Fruit fly (Drosophila melanogaster): ENCODE data around the gene Sgsh.
A peak's percentile ranks its signal among the peaks of the same experiment; 100 is the strongest.

The Sgsh gene

DNA sequence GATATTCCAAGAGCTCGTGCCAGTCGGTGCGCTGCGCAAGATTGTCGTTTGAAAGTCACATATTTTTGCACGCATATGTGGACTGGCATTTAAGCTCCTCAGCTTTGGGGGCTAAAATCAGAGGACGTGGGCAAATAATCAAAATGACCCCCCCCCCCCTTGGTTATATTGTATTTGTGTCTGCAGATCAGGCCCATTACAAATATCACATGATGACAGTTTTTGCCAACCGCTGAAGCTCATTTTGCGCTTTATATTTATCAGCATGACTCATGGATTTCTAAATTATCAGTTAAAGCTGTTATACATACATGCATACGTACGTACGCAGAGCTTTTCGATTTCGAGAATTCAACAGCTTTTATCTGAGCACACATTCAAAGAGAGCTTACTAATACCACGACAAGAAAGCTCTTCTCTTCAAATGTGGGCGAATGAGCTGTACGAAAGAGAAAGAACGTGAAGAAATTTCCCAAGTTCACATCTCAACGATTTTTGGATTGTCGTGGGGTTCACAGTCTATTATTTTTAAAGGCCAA lies 4.1 kb upstream of the Sgsh start:
- TF ChIP-seq Jra (GFP tag; optimal IDR thresholded peaks at IDR 0.05) (peak; percentile 73), CG9705 (GFP tag; optimal IDR thresholded peaks at IDR 0.05) (no peak), dmrt93B (GFP tag; optimal IDR thresholded peaks at IDR 0.05) (no peak), N (GFP tag; optimal IDR thresholded peaks at IDR 0.05) (peak; percentile 24), lola (GFP tag; optimal IDR thresholded peaks at IDR 0.05) (no peak), CrebA (GFP tag; optimal IDR thresholded peaks at IDR 0.05; ENCODE audit: borderline replicate concordance) (peak; percentile 93), jim (GFP tag; optimal IDR thresholded peaks at IDR 0.05) (no peak), ey (GFP tag; optimal IDR thresholded peaks at IDR 0.05) (no peak), foxo (GFP tag; optimal IDR thresholded peaks at IDR 0.05) (peak; percentile 4 to 35), h (GFP tag; optimal IDR thresholded peaks at IDR 0.05) (peak; percentile 84), HLH106 (tag; optimal IDR thresholded peaks at IDR 0.05) (peak; percentile 40), Abd-B (GFP tag; optimal IDR thresholded peaks at IDR 0.05) (no peak), Rel (GFP tag; optimal IDR thresholded peaks at IDR 0.05) (peak; percentile 33), Rel (tag; optimal IDR thresholded peaks at IDR 0.05) (peak; percentile 94), fru (GFP tag; optimal IDR thresholded peaks at IDR 0.05) (peak; percentile 50), dsf (GFP tag; optimal IDR thresholded peaks at IDR 0.05; ENCODE audit: borderline replicate concordance) (no peak), Hr78 (GFP tag; optimal IDR thresholded peaks at IDR 0.05) (no peak), woc (GFP tag; optimal IDR thresholded peaks at IDR 0.05) (no peak), brk (GFP tag; optimal IDR thresholded peaks at IDR 0.05) (peak; percentile 85), OdsH (GFP tag; optimal IDR thresholded peaks at IDR 0.05) (peak; percentile 49), sage (GFP tag; optimal IDR thresholded peaks at IDR 0.05) (peak; percentile 81), Hr83 (GFP tag; optimal IDR thresholded peaks at IDR 0.05; ENCODE audit: poor library complexity, severe bottlenecking) (no peak), br (GFP tag; optimal IDR thresholded peaks at IDR 0.05) (peak; percentile 63), Dif (GFP tag; optimal IDR thresholded peaks at IDR 0.05; ENCODE audit: partially characterized antibody) (peak; percentile 18), sv (GFP tag; optimal IDR thresholded peaks at IDR 0.05) (no peak), dl (GFP tag; optimal IDR thresholded peaks at IDR 0.05; ENCODE audit: insufficient read depth in 1 of 2, partially characterized antibody in 2 of 2) (peak in 1 of 2 experiments; percentile 56), GATAd (GFP tag; optimal IDR thresholded peaks at IDR 0.05) (no peak), Sp1 (GFP tag; optimal IDR thresholded peaks at IDR 0.05) (peak; percentile 43), psq (GFP tag; optimal IDR thresholded peaks at IDR 0.05) (peak; percentile 5), pan (optimal IDR thresholded peaks at IDR 0.05) (no peak), rgr (GFP tag; optimal IDR thresholded peaks at IDR 0.05) (peak; percentile 38), usp (GFP tag; optimal IDR thresholded peaks at IDR 0.05) (no peak)

DNA sequence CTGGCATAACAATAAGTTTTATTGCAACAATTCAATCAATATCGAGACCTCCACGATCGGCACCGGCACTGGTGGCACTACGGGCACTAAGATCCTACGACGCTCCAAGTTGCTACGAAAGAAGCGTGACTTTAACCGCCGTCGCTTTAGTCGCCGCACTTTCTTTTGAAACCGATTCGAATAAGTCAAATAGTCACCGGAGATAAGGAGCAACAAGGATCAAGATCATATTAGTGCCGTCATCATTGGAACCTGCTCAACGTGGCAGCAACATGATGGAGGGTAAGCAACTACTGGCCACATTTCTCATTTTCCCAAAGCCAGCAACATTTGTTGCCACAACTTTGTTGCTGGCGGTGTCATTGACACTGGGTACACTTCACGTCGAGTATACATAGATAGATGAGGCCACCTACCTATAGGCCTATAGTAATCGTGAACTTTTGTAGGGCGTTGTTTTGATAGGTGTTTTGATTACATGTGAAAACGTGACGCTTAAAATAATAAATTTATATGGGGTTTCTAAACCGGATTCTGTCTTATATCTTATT lies 3.0 kb upstream of the Sgsh start:
- TF ChIP-seq jim (GFP tag; optimal IDR thresholded peaks at IDR 0.05) (no peak), Rel (GFP tag; optimal IDR thresholded peaks at IDR 0.05) (no peak), Rel (tag; optimal IDR thresholded peaks at IDR 0.05) (no peak), dmrt93B (GFP tag; optimal IDR thresholded peaks at IDR 0.05) (no peak), CG32264 (GFP tag; optimal IDR thresholded peaks at IDR 0.05) (no peak), sage (GFP tag; optimal IDR thresholded peaks at IDR 0.05) (no peak), Hr83 (GFP tag; optimal IDR thresholded peaks at IDR 0.05; ENCODE audit: poor library complexity, severe bottlenecking) (no peak), psq (GFP tag; optimal IDR thresholded peaks at IDR 0.05) (no peak), GATAd (GFP tag; optimal IDR thresholded peaks at IDR 0.05) (no peak), N (GFP tag; optimal IDR thresholded peaks at IDR 0.05) (no peak), Abd-B (GFP tag; optimal IDR thresholded peaks at IDR 0.05) (no peak)

DNA sequence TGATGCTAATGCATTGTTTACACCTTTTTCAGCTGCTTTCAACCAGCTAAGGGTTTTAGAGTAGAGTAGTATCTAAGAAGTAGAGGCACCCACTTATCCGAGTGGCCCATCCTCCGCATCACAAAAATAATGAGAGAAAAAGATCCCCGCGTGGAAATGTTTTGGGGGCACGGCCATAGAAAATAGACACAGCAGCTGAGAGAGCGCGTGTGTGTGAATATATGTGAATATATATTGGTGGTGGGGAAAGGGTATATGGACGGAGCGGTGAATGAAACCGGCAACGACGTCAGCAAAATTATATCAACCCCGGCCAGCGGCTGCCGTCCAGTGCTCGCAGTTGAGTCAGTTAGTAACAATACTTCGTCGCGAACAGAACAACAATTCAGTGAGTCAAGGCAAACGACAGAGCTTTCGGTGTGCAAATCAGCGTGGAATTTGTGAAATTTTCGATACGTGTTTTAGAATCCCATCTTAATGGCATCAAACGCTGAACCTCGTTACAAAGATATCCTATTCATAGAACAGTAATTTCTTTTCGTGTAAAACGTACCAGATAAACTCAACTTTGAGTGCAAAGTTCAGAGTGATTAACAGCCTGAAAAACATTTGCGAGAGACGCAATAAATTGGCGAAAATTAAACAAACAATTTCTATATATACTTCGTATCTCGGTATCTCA lies 2.0 kb upstream of the Sgsh start, which contains the start of gene Xrp1:
Gene Xrp1 (plus strand): TSS at position 375 of the 682 bp plus-strand sequence.
- no peak for TF ChIP-seq tai (GFP tag; optimal IDR thresholded peaks at IDR 0.05)
- no peak for TF ChIP-seq usp (GFP tag; optimal IDR thresholded peaks at IDR 0.05)
- TF ChIP-seq HLH106 (tag; optimal IDR thresholded peaks at IDR 0.05) = no peak
- no peak for TF ChIP-seq CrebA (GFP tag; optimal IDR thresholded peaks at IDR 0.05; ENCODE audit: borderline replicate concordance)
- TF ChIP-seq foxo (GFP tag; optimal IDR thresholded peaks at IDR 0.05) = peak in 1 of 2 experiments; percentile 31
- no peak for TF ChIP-seq CG32264 (GFP tag; optimal IDR thresholded peaks at IDR 0.05)
- peak; percentile 22 for TF ChIP-seq Vsx2 (GFP tag; optimal IDR thresholded peaks at IDR 0.05; ENCODE audit: partially characterized antibody)
- peak; percentile 28 for TF ChIP-seq Sp1 (GFP tag; optimal IDR thresholded peaks at IDR 0.05)
- peak; percentile 2 for TF ChIP-seq rgr (GFP tag; optimal IDR thresholded peaks at IDR 0.05)
- TF ChIP-seq lola (GFP tag; optimal IDR thresholded peaks at IDR 0.05) = no peak
- TF ChIP-seq CG9705 (GFP tag; optimal IDR thresholded peaks at IDR 0.05) = no peak
- peak; percentile 48 for TF ChIP-seq Jra (GFP tag; optimal IDR thresholded peaks at IDR 0.05)
- peak; percentile 39 for TF ChIP-seq br (GFP tag; optimal IDR thresholded peaks at IDR 0.05)
- TF ChIP-seq pan (optimal IDR thresholded peaks at IDR 0.05) = no peak
- no peak for TF ChIP-seq GATAd (GFP tag; optimal IDR thresholded peaks at IDR 0.05)
- peak; percentile 56 for TF ChIP-seq fru (GFP tag; optimal IDR thresholded peaks at IDR 0.05)
- TF ChIP-seq dsf (GFP tag; optimal IDR thresholded peaks at IDR 0.05; ENCODE audit: borderline replicate concordance) = no peak
- peak; percentile 22 for TF ChIP-seq Hnf4 (GFP tag; optimal IDR thresholded peaks at IDR 0.05)
- no peak for TF ChIP-seq dl (GFP tag; optimal IDR thresholded peaks at IDR 0.05; ENCODE audit: insufficient read depth in 1 of 2, partially characterized antibody in 2 of 2)
- no peak for TF ChIP-seq jim (GFP tag; optimal IDR thresholded peaks at IDR 0.05)
- no peak for TF ChIP-seq brk (GFP tag; optimal IDR thresholded peaks at IDR 0.05)
- no peak for TF ChIP-seq Abd-B (GFP tag; optimal IDR thresholded peaks at IDR 0.05)
- no peak for TF ChIP-seq Myc (optimal IDR thresholded peaks at IDR 0.05)
- no peak for TF ChIP-seq Hr78 (GFP tag; optimal IDR thresholded peaks at IDR 0.05)
- peak; percentile 7 for TF ChIP-seq Dif (GFP tag; optimal IDR thresholded peaks at IDR 0.05; ENCODE audit: partially characterized antibody)
- TF ChIP-seq OdsH (GFP tag; optimal IDR thresholded peaks at IDR 0.05) = peak; percentile 19
- TF ChIP-seq Hr83 (GFP tag; optimal IDR thresholded peaks at IDR 0.05; ENCODE audit: poor library complexity, severe bottlenecking) = peak; percentile 22
- peak; percentile 8 for TF ChIP-seq ey (GFP tag; optimal IDR thresholded peaks at IDR 0.05)
- no peak for TF ChIP-seq Rel (GFP tag; optimal IDR thresholded peaks at IDR 0.05)
- peak; percentile 76 for TF ChIP-seq Rel (tag; optimal IDR thresholded peaks at IDR 0.05)
- TF ChIP-seq Dfd (GFP tag; optimal IDR thresholded peaks at IDR 0.05) = no peak
